Worm (Caenorhabditis elegans) whole organism, L2 larva: ENCODE measurements around the gene ccep-97.

Experiments
- aly-2 ChIP-seq: fragments of 150-350 bp; optimal IDR thresholded peaks from 2 replicates; lab custom pipeline; 2014; ENCODE audit warnings: missing biosample characterization, missing genetic modification characterization
- ama-1 ChIP-seq: fragments of 150-350 bp; optimal IDR thresholded peaks from 2 replicates; lab custom pipeline; 2018; ENCODE audit warnings: inconsistent platforms
- crh-2 ChIP-seq: sonication (generic microtip); optimal IDR thresholded peaks from 2 replicates; lab custom pipeline; 2017; ENCODE audit warnings: missing biosample characterization, missing genetic modification characterization
- lin-13 ChIP-seq: fragments of 150-350 bp; optimal IDR thresholded peaks from 2 replicates; lab custom pipeline; 2014; ENCODE audit warnings: missing biosample characterization, missing genetic modification reagents, missing genetic modification characterization
- lsy-2 ChIP-seq, 2 experiments: fragments of 150-350 bp in 1 of 2; sonication (generic microtip) in 1 of 2; optimal IDR thresholded peaks; 2 replicates each; lab custom pipeline; 2014 to 2017; ENCODE audit warnings: missing biosample characterization in 2 of 2, missing genetic modification characterization in 2 of 2
- mdl-1 ChIP-seq, 2 experiments: fragments of 150-350 bp in 1 of 2; sonication (generic microtip) in 1 of 2; optimal IDR thresholded peaks; 2 replicates each; lab custom pipeline; 2017; ENCODE audit warnings: missing biosample characterization in 2 of 2, missing genetic modification characterization in 2 of 2
- unc-39 ChIP-seq: fragments of 150-350 bp; optimal IDR thresholded peaks from 2 replicates; lab custom pipeline; 2014; ENCODE audit warnings: missing biosample characterization, missing genetic modification characterization
- ztf-4 ChIP-seq: fragments of 150-350 bp; optimal IDR thresholded peaks from 2 replicates; lab custom pipeline; 2014; ENCODE audit warnings: missing biosample characterization, missing genetic modification characterization

ce11 chrV:4800794-4801193 is 17.7 kb downstream of the ccep-97 start, which contains the start of gene R02F11.1:
- TF ChIP-seq aly-2 (tag; lab: Kevin White, UChicago) (no peak), lsy-2 (tag; optimal IDR thresholded peaks at IDR 0.05; lab: Kevin White, UChicago) (no peak), crh-2 (tag; lab: Kevin White, UChicago) (no peak), ama-1 (lab: Kevin White, UChicago) (no peak), mdl-1 (tag; optimal IDR thresholded peaks at IDR 0.05; lab: Kevin White, UChicago) (no peak), ztf-4 (tag; lab: Kevin White, UChicago) (no peak), unc-39 (tag; lab: Kevin White, UChicago) (no peak), lin-13 (GFP tag; lab: Kevin White, UChicago) (no peak)
